Worm (Caenorhabditis elegans): ENCODE results near the gene dos-1.

The dos-1 gene

ce11 chrIII:9144744-9145390, 41.1 kb downstream of the dos-1 start, which contains the start of the genes ZK512.2 and ZK512.4:
ZK512.2 (minus strand) TSS chrIII:9144794.
ZK512.4 (plus strand) TSS chrIII:9145340.
- TF ChIP-seq F23B12.7 (tag; optimal IDR thresholded peaks at IDR 0.05; ENCODE audit: insufficient read depth) (peak; percentile 55), let-607 (tag; optimal IDR thresholded peaks at IDR 0.05) (peak in 1 of 2 experiments; percentile 0), fkh-3 (tag; optimal IDR thresholded peaks at IDR 0.05) (no peak)

- TF ChIP-seq lir-1 (GFP tag; conservative IDR thresholded peaks at IDR 0.05), result no peak
- no peak for TF ChIP-seq Y53G8AR.9 (GFP tag; conservative IDR thresholded peaks at IDR 0.05)
- no peak for TF ChIP-seq egrh-3 (GFP tag; IDR thresholded peaks at IDR 0.05)
- no peak for TF ChIP-seq T26A5.8 (tag; optimal IDR thresholded peaks at IDR 0.05)
- no peak for TF ChIP-seq Y79H2A.3 (GFP tag; conservative IDR thresholded peaks at IDR 0.05)
- TF ChIP-seq lin-26 (GFP tag; IDR thresholded peaks at IDR 0.05), result no peak
- no peak for TF ChIP-seq nfya-1 (tag; optimal IDR thresholded peaks at IDR 0.05; ENCODE audit: borderline replicate concordance, insufficient read depth)
- TF ChIP-seq snpc-3.4 (tag; optimal IDR thresholded peaks at IDR 0.05), result no peak
- no peak for TF ChIP-seq rpc-1 (optimal IDR thresholded peaks at IDR 0.05)
- no peak for TF ChIP-seq rpc-1 (tag; optimal IDR thresholded peaks at IDR 0.05)
- no peak for TF ChIP-seq akir-1 (GFP tag; optimal IDR thresholded peaks at IDR 0.05)
- TF ChIP-seq B0035.1 (tag; optimal IDR thresholded peaks at IDR 0.05), result no peak
- TF ChIP-seq Y53F4B.3 (GFP tag; IDR thresholded peaks at IDR 0.05), result no peak
- TF ChIP-seq efl-1 (GFP tag; optimal IDR thresholded peaks at IDR 0.05), result no peak
- no peak for TF ChIP-seq ceh-40 (GFP tag; IDR thresholded peaks at IDR 0.05)
- TF ChIP-seq nfyb-1 (GFP tag; IDR thresholded peaks at IDR 0.05), result no peak
- no peak for TF ChIP-seq unc-62 (GFP tag; optimal IDR thresholded peaks at IDR 0.05)
Observed at ce11 chrIII:9145765-9146164, 42.0 kb downstream of the dos-1 start, which contains the start of gene ZK512.8. ZK512.8 (plus strand) TSS chrIII:9146065.

ce11 chrIII:9149132-9149531, 45.4 kb downstream of the dos-1 start:
- no peak for TF ChIP-seq ztf-6 (GFP tag; IDR thresholded peaks at IDR 0.05)
- no peak for TF ChIP-seq C06A6.2 (GFP tag; conservative IDR thresholded peaks at IDR 0.05)
- no peak for TF ChIP-seq nhr-90 (tag; optimal IDR thresholded peaks at IDR 0.05)
- TF ChIP-seq D2030.7 (GFP tag; IDR thresholded peaks at IDR 0.05), result no peak
- no peak for TF ChIP-seq F52B5.7 (tag; optimal IDR thresholded peaks at IDR 0.05)
- no peak for TF ChIP-seq madf-6 (GFP tag; IDR thresholded peaks at IDR 0.05)
- TF ChIP-seq bed-1 (GFP tag; IDR thresholded peaks at IDR 0.05), result no peak
- no peak for TF ChIP-seq Y56A3A.18 (GFP tag; IDR thresholded peaks at IDR 0.05)
- no peak for TF ChIP-seq akir-1 (GFP tag; optimal IDR thresholded peaks at IDR 0.05)
- no peak for TF ChIP-seq nfyb-1 (GFP tag; IDR thresholded peaks at IDR 0.05)
- TF ChIP-seq efl-1 (GFP tag; optimal IDR thresholded peaks at IDR 0.05), result no peak
- no peak for TF ChIP-seq F23B12.7 (tag; optimal IDR thresholded peaks at IDR 0.05; ENCODE audit: insufficient read depth)
- TF ChIP-seq rpc-1 (optimal IDR thresholded peaks at IDR 0.05), result no peak
- no peak for TF ChIP-seq rpc-1 (tag; optimal IDR thresholded peaks at IDR 0.05)
- no peak for TF ChIP-seq K11D2.4 (GFP tag; IDR thresholded peaks at IDR 0.05)
- TF ChIP-seq athp-1 (tag; optimal IDR thresholded peaks at IDR 0.05), result no peak

- TF ChIP-seq C17E4.6 (GFP tag; IDR thresholded peaks at IDR 0.05) (no peak), B0019.2 (GFP tag; conservative IDR thresholded peaks at IDR 0.05) (no peak)
Observed at ce11 chrIII:9151782-9152181, 48.0 kb downstream of the dos-1 start.

Measured in whole organism, young adult.